Fruit fly (Drosophila melanogaster) whole organism, embryonic: ENCODE data around the gene alphaTub67C.
A peak's percentile ranks its signal among the peaks of the same experiment; 100 is the strongest.

Experiments used
- CG10147 ChIP-seq: fragments of 200-800 bp; sonication (Bioruptor generic); optimal IDR thresholded peaks from 2 replicates; lab custom pipeline; 2019; ENCODE audit warnings: missing biosample characterization, mild to moderate bottlenecking, missing genetic modification characterization, moderate library complexity
- CG10209 ChIP-seq: fragments of 200-800 bp; sonication (Bioruptor generic); optimal IDR thresholded peaks from 3 replicates; lab custom pipeline; 2017; ENCODE audit warnings: missing biosample characterization, mild to moderate bottlenecking, missing genetic modification characterization, missing genetic modification reagents
- CG10979 ChIP-seq: fragments of 200-800 bp; sonication (Bioruptor generic); optimal IDR thresholded peaks from 2 replicates; lab custom pipeline; 2018; ENCODE audit warnings: missing biosample characterization, mild to moderate bottlenecking, missing genetic modification characterization, moderate library complexity
- CG11398 ChIP-seq: fragments of 200-800 bp; sonication (Bioruptor generic); optimal IDR thresholded peaks from 2 replicates; lab custom pipeline; 2016; ENCODE audit warnings: missing biosample characterization, missing genetic modification characterization
- CG11696 ChIP-seq: fragments of 200-800 bp; sonication (Bioruptor generic); IDR thresholded peaks from 2 replicates; pipeline ENCODE4 v1.3.6; 2022; ENCODE audit warnings: missing biosample characterization, missing genetic modification characterization
- CG12769 ChIP-seq: fragments of 200-800 bp; sonication (Bioruptor generic); optimal IDR thresholded peaks from 2 replicates; lab custom pipeline; 2019; ENCODE audit warnings: missing biosample characterization, mild to moderate bottlenecking, missing genetic modification characterization, moderate library complexity
- CG15514 ChIP-seq: fragments of 200-800 bp; sonication (Bioruptor generic); optimal IDR thresholded peaks from 3 replicates; lab custom pipeline; 2017; ENCODE audit warnings: missing biosample characterization, missing genetic modification characterization, mild to moderate bottlenecking, moderate library complexity, missing genetic modification reagents
- CG1792 ChIP-seq: fragments of 200-800 bp; sonication (Bioruptor generic); optimal IDR thresholded peaks from 2 replicates; lab custom pipeline; 2016; ENCODE audit warnings: missing biosample characterization, missing genetic modification characterization
- CG18599 ChIP-seq: fragments of 200-800 bp; sonication (Bioruptor generic); optimal IDR thresholded peaks from 3 replicates; lab custom pipeline; 2017; ENCODE audit warnings: missing biosample characterization, missing genetic modification characterization, mild to moderate bottlenecking, moderate library complexity, missing genetic modification reagents
- CG18619 ChIP-seq: fragments of 200-800 bp; sonication (Bioruptor generic); optimal IDR thresholded peaks from 3 replicates; lab custom pipeline; 2017; ENCODE audit warnings: missing biosample characterization, mild to moderate bottlenecking, missing genetic modification characterization
- CG30020 ChIP-seq: fragments of 200-800 bp; optimal IDR thresholded peaks from 2 replicates; lab custom pipeline; 2019; ENCODE audit warnings: missing biosample characterization, mild to moderate bottlenecking, missing genetic modification characterization, moderate library complexity
- CG32767 ChIP-seq: fragments of 200-800 bp; sonication (Bioruptor generic); IDR thresholded peaks from 2 replicates; pipeline ENCODE4 v1.3.6; 2022; ENCODE audit warnings: missing biosample characterization, missing genetic modification characterization
- CG3847 ChIP-seq: fragments of 200-800 bp; sonication (Bioruptor generic); IDR thresholded peaks from 2 replicates; pipeline ENCODE4 v1.3.6; 2022; ENCODE audit warnings: missing biosample characterization, missing genetic modification characterization
- CG42726 ChIP-seq: fragments of 200-800 bp; sonication (Bioruptor generic); IDR thresholded peaks from 2 replicates; pipeline ENCODE4 v1.3.6; 2022; ENCODE audit warnings: missing biosample characterization, missing genetic modification characterization; ENCODE audit not compliant: partially characterized antibody
- CG4617 ChIP-seq: fragments of 200-800 bp; sonication (Bioruptor generic); optimal IDR thresholded peaks from 3 replicates; lab custom pipeline; 2016; ENCODE audit warnings: missing biosample characterization, missing genetic modification characterization, borderline replicate concordance
- CG7357 ChIP-seq: fragments of 200-800 bp; sonication (Bioruptor generic); IDR thresholded peaks from 3 replicates; pipeline ENCODE4 v1.3.6; 2022; ENCODE audit warnings: missing biosample characterization, missing genetic modification characterization
- CG7372 ChIP-seq: fragments of 200-800 bp; sonication (Bioruptor generic); IDR thresholded peaks from 2 replicates; pipeline ENCODE4 v1.3.6; 2022; ENCODE audit warnings: missing biosample characterization, missing genetic modification characterization
- CG9932 ChIP-seq: fragments of 200-800 bp; sonication (Bioruptor generic); IDR thresholded peaks from 2 replicates; pipeline ENCODE4 v1.3.6; 2022; ENCODE audit warnings: missing biosample characterization, missing genetic modification characterization
- ERR ChIP-seq: fragments of 200-800 bp; sonication (Bioruptor generic); optimal IDR thresholded peaks from 2 replicates; lab custom pipeline; 2016; ENCODE audit warnings: missing biosample characterization, missing genetic modification characterization
- Elba2 ChIP-seq: fragments of 200-800 bp; sonication (Bioruptor generic); optimal IDR thresholded peaks from 3 replicates; lab custom pipeline; 2016; ENCODE audit warnings: missing biosample characterization, missing genetic modification characterization
- Gsc ChIP-seq: fragments of 200-800 bp; sonication (Bioruptor generic); IDR thresholded peaks from 2 replicates; pipeline ENCODE4 v1.3.6; 2022; ENCODE audit warnings: missing biosample characterization, missing genetic modification characterization
- HLHmδ ChIP-seq: fragments of 200-800 bp; sonication (Bioruptor generic); optimal IDR thresholded peaks from 2 replicates; lab custom pipeline; 2018; ENCODE audit warnings: missing biosample characterization, mild to moderate bottlenecking, missing genetic modification characterization, moderate library complexity
- Max ChIP-seq: fragments of 200-800 bp; sonication (Bioruptor generic); optimal IDR thresholded peaks from 2 replicates; lab custom pipeline; 2016; ENCODE audit warnings: missing biosample characterization, mild to moderate bottlenecking, missing genetic modification characterization
- Med ChIP-seq: fragments of 200-800 bp; sonication (Bioruptor generic); peaks from one replicate; lab custom pipeline; 2016; ENCODE audit warnings: missing biosample characterization, missing genetic modification characterization, mild to moderate bottlenecking, inconsistent platforms, moderate library complexity
- NC2β ChIP-seq: fragments of 200-800 bp; sonication (Bioruptor generic); optimal IDR thresholded peaks from 2 replicates; lab custom pipeline; 2016; ENCODE audit warnings: missing biosample characterization, missing genetic modification characterization
- NFAT ChIP-seq: fragments of 200-800 bp; sonication (Bioruptor generic); IDR thresholded peaks from 2 replicates; pipeline ENCODE4 v1.3.6; 2022; ENCODE audit warnings: missing biosample characterization, missing genetic modification characterization
- Opbp ChIP-seq: fragments of 200-800 bp; sonication (Bioruptor generic); IDR thresholded peaks from 3 replicates; pipeline ENCODE4 v1.3.6; 2022; ENCODE audit warnings: missing biosample characterization, missing genetic modification characterization; ENCODE audit not compliant: partially characterized antibody
- Ravus ChIP-seq: fragments of 200-800 bp; sonication (Bioruptor generic); IDR thresholded peaks from 2 replicates; pipeline ENCODE4 v1.3.6; 2022; ENCODE audit warnings: missing biosample characterization, missing genetic modification characterization
- Six4 ChIP-seq: fragments of 200-800 bp; sonication (Bioruptor generic); optimal IDR thresholded peaks from 2 replicates; lab custom pipeline; 2016; ENCODE audit warnings: missing biosample characterization, missing genetic modification characterization
- Sry-δ ChIP-seq: fragments of 200-800 bp; sonication (Bioruptor generic); optimal IDR thresholded peaks from 2 replicates; lab custom pipeline; 2016; ENCODE audit warnings: missing biosample characterization, missing genetic modification characterization
- ato ChIP-seq: fragments of 200-800 bp; sonication (Bioruptor generic); IDR thresholded peaks from 2 replicates; pipeline ENCODE4 v1.3.6; 2022; ENCODE audit warnings: missing biosample characterization, missing genetic modification characterization; ENCODE audit not compliant: partially characterized antibody
- bab2 ChIP-seq: fragments of 200-800 bp; sonication (Bioruptor generic); optimal IDR thresholded peaks from 2 replicates; lab custom pipeline; 2016; ENCODE audit warnings: missing biosample characterization, missing genetic modification characterization
- bowl ChIP-seq: fragments of 200-800 bp; sonication (Bioruptor generic); IDR thresholded peaks from 2 replicates; pipeline ENCODE4 v1.3.6; 2022; ENCODE audit warnings: missing biosample characterization, missing genetic modification characterization
- chif ChIP-seq, 2 experiments: fragments of 200-800 bp; sonication (Bioruptor generic); optimal IDR thresholded peaks; 3 replicates each; lab custom pipeline; 2016; ENCODE audit warnings: missing biosample characterization in 2 of 2, missing genetic modification characterization in 2 of 2
- crc ChIP-seq: fragments of 200-800 bp; sonication (Bioruptor generic); optimal IDR thresholded peaks from 2 replicates; lab custom pipeline; 2016; ENCODE audit warnings: missing biosample characterization, missing genetic modification characterization
- da ChIP-seq: fragments of 200-800 bp; sonication (Bioruptor generic); optimal IDR thresholded peaks from 2 replicates; lab custom pipeline; 2016; ENCODE audit warnings: missing biosample characterization, missing genetic modification characterization
- danr ChIP-seq: fragments of 200-800 bp; sonication (Bioruptor generic); IDR thresholded peaks from 2 replicates; pipeline ENCODE4 v1.3.6; 2022; ENCODE audit warnings: missing biosample characterization, missing genetic modification characterization
- dimm ChIP-seq: fragments of 200-800 bp; sonication (Bioruptor generic); IDR thresholded peaks from 2 replicates; pipeline ENCODE4 v1.3.6; 2022; ENCODE audit warnings: missing biosample characterization, missing genetic modification characterization
- dm ChIP-seq: fragments of 200-800 bp; sonication (Bioruptor generic); optimal IDR thresholded peaks from 3 replicates; lab custom pipeline; 2016; ENCODE audit warnings: missing biosample characterization, missing genetic modification characterization
- dmrt11E ChIP-seq: fragments of 200-800 bp; sonication (Bioruptor generic); optimal IDR thresholded peaks from 3 replicates; lab custom pipeline; 2018; ENCODE audit warnings: missing biosample characterization, mild to moderate bottlenecking, missing genetic modification characterization, moderate library complexity
- emc ChIP-seq: fragments of 200-800 bp; sonication (Bioruptor generic); optimal IDR thresholded peaks from 2 replicates; lab custom pipeline; 2016; ENCODE audit warnings: missing biosample characterization, missing genetic modification characterization
- hkb ChIP-seq, 2 experiments: fragments of 200-800 bp in 1 of 2; fragments of >200 bp in 1 of 2; sonication (Bioruptor generic) in 1 of 2; IDR thresholded peaks in 1 of 2; optimal IDR thresholded peaks in 1 of 2; 2 replicates each; pipeline versions ENCODE4 v1.3.6 to Lab custom; 2017 to 2022; ENCODE audit warnings: missing biosample characterization in 1 of 2, missing genetic modification characterization in 1 of 2
- nerfin-2 ChIP-seq: fragments of 200-800 bp; sonication (Bioruptor generic); IDR thresholded peaks from 2 replicates; pipeline ENCODE4 v1.3.6; 2022; ENCODE audit warnings: missing biosample characterization, missing genetic modification characterization; ENCODE audit not compliant: partially characterized antibody
- nom ChIP-seq: fragments of 200-800 bp; sonication (Bioruptor generic); optimal IDR thresholded peaks from 2 replicates; lab custom pipeline; 2017; ENCODE audit warnings: missing biosample characterization, missing genetic modification characterization, mild to moderate bottlenecking, moderate library complexity, missing genetic modification reagents
- otp ChIP-seq: fragments of 200-800 bp; sonication (Bioruptor generic); IDR thresholded peaks from 3 replicates; pipeline ENCODE4, ENCODE4 v1.3.6; 2022; ENCODE audit warnings: missing biosample characterization, missing genetic modification characterization
- ranshi ChIP-seq: fragments of 200-800 bp; sonication (Bioruptor generic); IDR thresholded peaks from 2 replicates; pipeline ENCODE4 v1.3.6; 2022; ENCODE audit warnings: missing biosample characterization, missing genetic modification characterization
- sqz ChIP-seq: fragments of 200-800 bp; sonication (Bioruptor generic); optimal IDR thresholded peaks from 3 replicates; lab custom pipeline; 2018; ENCODE audit warnings: missing biosample characterization, mild to moderate bottlenecking, missing genetic modification characterization
- stwl ChIP-seq: fragments of 200-800 bp; sonication (Bioruptor generic); optimal IDR thresholded peaks from 3 replicates; lab custom pipeline; 2018; ENCODE audit warnings: missing biosample characterization, mild to moderate bottlenecking, missing genetic modification characterization, moderate library complexity
- toy ChIP-seq: fragments of 200-800 bp; sonication (Bioruptor generic); IDR thresholded peaks from 2 replicates; pipeline ENCODE4 v1.3.6; 2022; ENCODE audit warnings: missing biosample characterization, missing genetic modification characterization

Gene alphaTub67C

DNA sequence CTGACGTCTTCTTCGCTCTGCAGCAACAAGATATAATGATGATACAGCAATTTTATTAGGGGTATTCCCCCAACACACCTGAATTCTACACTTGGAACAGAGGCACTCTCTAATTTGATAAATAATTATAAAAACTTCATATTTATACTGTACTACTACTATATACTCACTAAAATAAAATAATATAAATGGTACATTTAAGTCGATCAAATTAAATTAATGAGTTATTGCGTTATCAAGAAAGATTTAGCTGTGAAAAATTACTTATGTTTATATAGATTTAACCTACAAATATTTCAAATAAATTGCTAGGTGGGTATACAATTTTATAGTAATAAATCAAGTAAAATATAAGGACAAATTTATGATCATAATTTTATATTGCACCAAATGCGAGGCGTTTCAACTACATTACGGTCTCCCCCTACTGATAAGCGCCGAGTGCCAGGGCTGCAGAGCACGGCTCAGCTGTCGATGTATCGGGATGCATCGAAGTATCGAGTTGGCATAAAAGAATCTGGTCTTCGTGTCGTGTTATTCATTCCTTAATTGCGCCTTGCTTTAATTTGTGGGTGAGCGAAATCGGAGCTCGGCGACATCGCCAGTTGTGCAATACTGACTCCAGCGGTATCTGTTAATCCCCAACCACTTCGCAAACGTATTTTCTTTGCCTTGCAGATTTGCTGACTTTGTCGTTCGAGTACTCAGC lies 32.9 kb downstream of the alphaTub67C start, which contains the start of gene vsg (continued):
- TF ChIP-seq stwl (peak; percentile 14), bowl (GFP tag; lab: Robert Waterston, UW) (no peak), ERR (GFP tag; lab: Kevin White, UChicago) (no peak), Sry-δ (GFP tag; lab: Kevin White, UChicago) (peak; percentile 65), Opbp (GFP tag; lab: Robert Waterston, UW) (peak; percentile 93), sqz (GFP tag; lab: Kevin White, UChicago) (no peak), CG11398 (GFP tag; lab: Kevin White, UChicago) (no peak), CG42726 (peak; percentile 93), da (GFP tag; lab: Kevin White, UChicago) (no peak), crc (GFP tag; lab: Kevin White, UChicago) (no peak), HLHmδ (GFP tag; lab: Kevin White, UChicago) (peak; percentile 10), hkb (optimal IDR thresholded peaks at IDR 0.05; lab: Kevin White, UChicago) (no peak), hkb (GFP tag; IDR thresholded peaks at IDR 0.05; lab: Robert Waterston, UW) (peak; percentile 53; the same call in 1 of the 2 replicates), CG7357 (GFP tag; lab: Robert Waterston, UW) (peak; percentile 81; the same call in 2 of the 3 replicates), Elba2 (GFP tag; lab: Kevin White, UChicago) (peak; percentile 5), CG15514 (GFP tag; lab: Kevin White, UChicago) (peak; percentile 38), CG7372 (GFP tag; lab: Robert Waterston, UW) (peak; percentile 58), NFAT (GFP tag; lab: Robert Waterston, UW) (peak; percentile 83), toy (GFP tag; lab: Robert Waterston, UW) (peak; percentile 60; the same call in 1 of the 2 replicates), otp (GFP tag; lab: Robert Waterston, UW) (no peak), CG10147 (peak; percentile 76), Ravus (GFP tag; lab: Robert Waterston, UW) (no peak), CG10979 (peak; percentile 78), CG3847 (GFP tag; lab: Robert Waterston, UW) (peak; percentile 62), CG18619 (GFP tag; lab: Kevin White, UChicago) (peak; percentile 74), CG12769 (tag; lab: Kevin White, UChicago) (no peak), ato (GFP tag; lab: Robert Waterston, UW) (peak; percentile 89), emc (GFP tag; lab: Kevin White, UChicago) (peak; percentile 15), dmrt11E (peak; percentile 83), CG11696 (GFP tag; lab: Robert Waterston, UW) (0 out of 2 replicates have a peak, but pooled peaks have one; percentile 22), chif (GFP tag; optimal IDR thresholded peaks at IDR 0.05; lab: Kevin White, UChicago) (peak; percentile 7 to 61), CG4617 (GFP tag; lab: Kevin White, UChicago) (peak; percentile 90), danr (GFP tag; lab: Robert Waterston, UW) (no peak), CG18599 (GFP tag; lab: Kevin White, UChicago) (peak; percentile 78), dimm (GFP tag; lab: Robert Waterston, UW) (no peak), dm (GFP tag; lab: Kevin White, UChicago) (peak; percentile 8), Gsc (GFP tag; lab: Robert Waterston, UW) (no peak), bab2 (GFP tag; lab: Kevin White, UChicago) (peak; percentile 35), nerfin-2 (GFP tag; lab: Robert Waterston, UW) (peak; percentile 78), CG1792 (peak; percentile 34), CG10209 (peak; percentile 82), Max (GFP tag; lab: Kevin White, UChicago) (peak; percentile 58), Six4 (GFP tag; lab: Kevin White, UChicago) (peak; percentile 59), nom (GFP tag; lab: Kevin White, UChicago) (no peak), CG32767 (GFP tag; lab: Robert Waterston, UW) (peak; percentile 57), CG9932 (peak; percentile 84), ranshi (GFP tag; lab: Robert Waterston, UW) (no peak; the same call in none of the 2 replicates), CG30020 (tag; lab: Kevin White, UChicago) (peak; percentile 92), NC2β (GFP tag; lab: Kevin White, UChicago) (no peak), Med (GFP tag; lab: Kevin White, UChicago) (peak; percentile 89)
